Fruit fly (Drosophila melanogaster): ENCODE measurements around the gene CG3638.
A peak's percentile ranks its signal among the peaks of the same experiment; 100 is the strongest.

CG3638 gene

DNA sequence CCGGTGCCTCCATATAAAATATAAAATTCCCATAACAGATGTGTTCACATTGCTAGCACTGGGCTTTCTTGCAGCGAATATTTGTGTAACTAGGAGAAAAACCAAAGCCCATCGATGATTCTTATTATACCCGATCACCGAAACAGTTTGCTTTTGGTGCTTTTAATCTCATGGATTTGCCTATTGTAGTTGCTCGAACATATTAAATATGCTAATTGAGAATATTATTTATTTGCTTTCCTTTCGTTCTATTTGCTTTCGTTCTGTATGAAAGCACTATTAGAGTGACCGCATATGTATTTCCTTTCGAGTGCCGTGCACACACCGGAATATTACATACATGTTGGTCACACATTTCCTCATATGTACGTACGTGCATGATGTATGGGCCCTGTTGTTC lies 34.2 kb upstream of the CG3638 start (continued):
- TF ChIP-seq CG3995 (GFP tag; optimal IDR thresholded peaks at IDR 0.05) (no peak), lab (GFP tag; optimal IDR thresholded peaks at IDR 0.05) (peak; percentile 69), CG10431 (GFP tag; optimal IDR thresholded peaks at IDR 0.05) (no peak), CG1233 (GFP tag; optimal IDR thresholded peaks at IDR 0.05) (peak; percentile 58), CG11696 (GFP tag; IDR thresholded peaks at IDR 0.05) (peak; percentile 78), Gsc (GFP tag; IDR thresholded peaks at IDR 0.05) (no peak), CG10209 (GFP tag; optimal IDR thresholded peaks at IDR 0.05) (peak; percentile 33), CG14710 (tag; optimal IDR thresholded peaks at IDR 0.05) (peak; percentile 51), emc (GFP tag; optimal IDR thresholded peaks at IDR 0.05) (no peak), CG8388 (GFP tag; optimal IDR thresholded peaks at IDR 0.05) (peak; percentile 34), CG6689 (GFP tag; IDR thresholded peaks at IDR 0.05) (peak; percentile 51; the same call in 1 of the 2 replicates)

DNA sequence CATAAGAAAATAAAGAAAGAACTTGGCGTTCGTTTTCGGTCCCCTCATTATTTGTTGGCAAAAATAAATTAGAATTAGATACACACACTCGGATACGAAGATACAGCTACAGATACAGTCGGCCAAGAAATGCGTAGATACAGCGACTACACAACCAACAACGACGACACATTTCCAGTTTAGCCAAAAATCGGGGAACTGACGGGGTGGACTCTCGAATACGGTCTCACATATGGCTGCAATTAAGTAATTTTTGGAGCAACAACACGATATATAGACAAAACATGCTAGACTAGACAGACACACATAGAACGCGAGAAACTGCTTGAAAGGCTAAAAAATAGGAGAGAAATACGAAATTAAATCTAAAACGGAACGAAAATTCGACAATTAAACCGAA lies 33.7 kb upstream of the CG3638 start:
- TF ChIP-seq CG13894 (tag; optimal IDR thresholded peaks at IDR 0.05) (peak; percentile 98), gro (GFP tag; optimal IDR thresholded peaks at IDR 0.05) (no peak)

DNA sequence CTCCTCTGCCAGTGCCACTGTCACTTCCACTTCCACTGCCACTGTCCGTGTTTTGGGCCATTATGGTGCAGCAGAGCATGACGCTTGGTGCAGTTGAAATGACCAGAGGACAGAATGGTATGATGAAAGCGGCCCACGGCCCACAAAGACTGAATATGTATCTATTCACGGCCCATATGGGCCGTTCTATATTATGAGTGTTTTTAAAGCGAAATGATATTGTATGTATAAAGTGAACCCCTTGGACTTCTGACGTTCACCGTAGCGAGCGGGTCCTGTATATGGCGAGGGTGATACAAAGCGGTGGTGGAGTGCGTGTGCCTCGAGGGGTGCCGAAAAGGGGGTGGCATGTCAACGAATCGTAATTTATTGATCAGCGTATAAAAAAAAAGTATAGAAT lies 33.2 kb upstream of the CG3638 start:
- TF ChIP-seq CG18476 (GFP tag; optimal IDR thresholded peaks at IDR 0.05) (no peak), lab (GFP tag; optimal IDR thresholded peaks at IDR 0.05) (peak; percentile 34), tna (GFP tag; IDR thresholded peaks at IDR 0.05; ENCODE audit: partially characterized antibody) (no peak), phol (tag; optimal IDR thresholded peaks at IDR 0.05) (no peak), NC2α (GFP tag; optimal IDR thresholded peaks at IDR 0.05) (no peak), nerfin-1 (tag; optimal IDR thresholded peaks at IDR 0.05) (no peak), CG4360 (GFP tag; IDR thresholded peaks at IDR 0.05) (no peak), CG11247 (GFP tag; IDR thresholded peaks at IDR 0.05) (0 out of 2 replicates have a peak, but pooled peaks have one; percentile 9), CG8388 (GFP tag; optimal IDR thresholded peaks at IDR 0.05) (no peak), Optix (GFP tag; IDR thresholded peaks at IDR 0.05) (peak; percentile 30; the same call in 1 of the 3 replicates), Fer3 (tag; optimal IDR thresholded peaks at IDR 0.05) (no peak), sr (GFP tag; IDR thresholded peaks at IDR 0.05) (no peak), onecut (GFP tag; IDR thresholded peaks at IDR 0.05) (0 out of 2 replicates have a peak, but pooled peaks have one; percentile 16), CG11456 (GFP tag; IDR thresholded peaks at IDR 0.05) (0 out of 3 replicates have a peak, but pooled peaks have one; percentile 32), CG18599 (GFP tag; optimal IDR thresholded peaks at IDR 0.05) (peak; percentile 26), CG12942 (GFP tag; optimal IDR thresholded peaks at IDR 0.05) (no peak), CG3065 (GFP tag; optimal IDR thresholded peaks at IDR 0.05) (no peak), org-1 (GFP tag; optimal IDR thresholded peaks at IDR 0.05) (peak; percentile 5), Lim3 (GFP tag; IDR thresholded peaks at IDR 0.05) (no peak), Xbp1 (GFP tag; optimal IDR thresholded peaks at IDR 0.05) (no peak), ci (GFP tag; IDR thresholded peaks at IDR 0.05) (0 out of 3 replicates have a peak, but pooled peaks have one; percentile 11), bsh (GFP tag; optimal IDR thresholded peaks at IDR 0.05) (peak in 1 of 2 experiments; percentile 2), Xrp1 (GFP tag; IDR thresholded peaks at IDR 0.05) (0 out of 2 replicates have a peak, but pooled peaks have one; percentile 29), sens-2 (GFP tag; IDR thresholded peaks at IDR 0.05) (no peak), z (GFP tag; IDR thresholded peaks at IDR 0.05) (no peak), Ravus (GFP tag; IDR thresholded peaks at IDR 0.05) (no peak), Med (GFP tag) (peak; percentile 71), CG6813 (GFP tag; optimal IDR thresholded peaks at IDR 0.05) (no peak), Doc2 (GFP tag; IDR thresholded peaks at IDR 0.05) (no peak), NC2β (GFP tag; optimal IDR thresholded peaks at IDR 0.05) (no peak), stc (GFP tag; IDR thresholded peaks at IDR 0.05) (no peak), ken (GFP tag; IDR thresholded peaks at IDR 0.05) (0 out of 3 replicates have a peak, but pooled peaks have one; percentile 41), CG2120 (GFP tag; optimal IDR thresholded peaks at IDR 0.05) (peak; percentile 31), Rfx (GFP tag; IDR thresholded peaks at IDR 0.05) (0 out of 2 replicates have a peak, but pooled peaks have one; percentile 19), cwo (GFP tag; optimal IDR thresholded peaks at IDR 0.05) (peak; percentile 13), pan (optimal IDR thresholded peaks at IDR 0.05) (no peak), pan (GFP tag; optimal IDR thresholded peaks at IDR 0.05 in 1 of 2, IDR thresholded peaks at IDR 0.05 in 1 of 2) (peak in 1 of 2 experiments; percentile 8)

Data from whole organism, embryonic.